Fruit fly (Drosophila melanogaster) S2 (cell line): ENCODE measurements around the gene CG46463.

Experiments used
- CG8478 ChIP-seq: fragments of >200 bp; optimal IDR thresholded peaks from 2 replicates; lab custom pipeline; 2018
- CTCF ChIP-seq, 2 experiments: fragments of >200 bp; optimal IDR thresholded peaks; 2 replicates each; lab custom pipeline; 2018

DNA sequence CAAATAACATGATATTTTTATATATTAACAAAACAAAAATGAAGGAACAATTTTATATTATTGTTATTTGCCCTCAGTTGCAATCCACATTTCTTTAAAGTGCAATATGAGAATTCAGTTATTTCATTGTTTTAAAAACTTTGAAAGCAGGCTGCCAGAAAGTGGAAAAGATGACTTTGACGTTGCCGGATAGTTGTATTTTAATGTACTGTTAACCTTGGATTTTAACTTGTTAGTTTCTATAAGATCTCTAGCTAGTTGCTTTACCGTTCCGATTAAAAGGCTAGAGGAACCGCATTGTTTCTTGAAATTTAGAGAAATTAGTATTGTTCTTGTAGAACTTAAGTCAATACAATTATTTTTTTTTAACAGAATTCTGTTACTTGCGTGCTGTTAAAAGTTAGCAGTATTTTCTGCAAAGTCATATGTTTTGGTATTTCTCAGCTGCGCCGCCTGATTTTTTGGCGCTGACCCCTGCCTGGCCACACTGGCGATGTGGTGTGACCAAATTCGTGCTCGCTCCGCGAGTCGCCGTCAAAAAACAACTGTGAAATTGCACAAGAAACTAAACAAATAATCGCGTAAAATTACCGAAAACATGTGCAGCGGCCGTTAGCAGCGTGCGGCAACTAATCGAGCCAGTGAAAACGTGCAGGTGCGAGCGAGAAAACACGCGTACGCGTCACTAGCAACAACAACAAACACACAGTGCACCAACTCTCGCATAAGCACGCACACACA lies 54.3 kb downstream of the CG46463 start, which contains the start of gene Eip63E:
- no peak for TF ChIP-seq CG8478
- peak in 1 of 2 experiments; percentile 10 for TF ChIP-seq CTCF (optimal IDR thresholded peaks at IDR 0.05; lab: Kevin White, UChicago)
